Fruit fly (Drosophila melanogaster) whole organism, embryonic: ENCODE measurements around the gene Mondo.

Experiments
- NFAT ChIP-seq: fragments of 200-800 bp; sonication (Bioruptor generic); IDR thresholded peaks from 2 replicates; pipeline ENCODE4 v1.3.6; 2022; ENCODE audit warnings: missing biosample characterization, missing genetic modification characterization
- dmrt99B ChIP-seq: fragments of 200-800 bp; sonication (Bioruptor generic); optimal IDR thresholded peaks from 2 replicates; lab custom pipeline; 2018; ENCODE audit warnings: missing biosample characterization, mild to moderate bottlenecking, missing genetic modification characterization, moderate library complexity

DNA sequence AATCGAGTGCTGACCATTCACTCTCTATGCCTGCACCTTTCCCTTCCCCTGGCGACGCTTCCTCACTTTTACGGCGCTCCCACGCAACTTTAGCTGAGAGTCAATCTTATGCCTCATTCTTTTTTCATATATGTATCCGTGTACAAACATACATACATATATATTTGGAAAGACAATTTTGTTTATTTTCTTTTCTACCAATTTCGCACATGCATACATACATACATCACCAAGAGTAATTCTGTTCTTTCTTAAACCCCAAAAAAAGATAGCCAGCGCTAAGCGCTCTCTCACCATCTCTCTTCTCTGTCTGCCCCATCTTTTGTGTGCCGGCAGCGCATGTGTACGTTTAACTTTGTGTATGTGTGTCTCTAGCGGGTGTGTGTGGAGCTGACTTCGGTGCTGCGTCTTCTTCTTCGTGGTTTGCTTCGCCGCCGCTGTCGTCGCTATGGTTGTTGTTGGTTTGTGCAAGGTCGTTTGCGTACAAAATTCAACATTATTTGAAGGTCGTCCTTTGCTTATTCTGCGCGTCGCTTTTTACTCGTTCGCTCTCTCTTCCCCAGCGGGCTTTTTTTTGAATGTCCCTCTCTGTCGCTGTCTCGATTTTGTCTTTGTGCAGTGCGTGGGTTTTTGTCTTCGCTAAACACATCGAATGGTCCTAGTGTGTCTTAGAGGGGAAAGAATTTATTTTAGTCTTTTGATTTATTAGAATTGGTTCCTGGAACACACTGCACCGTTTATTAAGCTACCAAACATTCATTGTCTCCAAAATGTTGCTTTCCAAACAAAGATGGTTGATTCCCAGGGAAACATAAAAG, 59.1 kb downstream of the Mondo start:
- TF ChIP-seq dmrt99B (tag; lab: Kevin White, UChicago) (no peak), NFAT (no peak)
